Worm (Caenorhabditis elegans) whole organism, early embryonic: ENCODE measurements around the gene K01A12.3.

Source experiments
- F13C5.2 ChIP-seq: sonication (generic microtip); optimal IDR thresholded peaks from 2 replicates; lab custom pipeline; 2017; ENCODE audit warnings: mild to moderate bottlenecking, missing genetic modification characterization, inconsistent platforms, missing compliant biosample characterization
- ceh-13 ChIP-seq: fragments of 200-800 bp; sonication (Bioruptor generic); optimal IDR thresholded peaks from 2 replicates; lab custom pipeline; 2018; ENCODE audit warnings: mild to moderate bottlenecking, missing genetic modification characterization, missing compliant biosample characterization
- ets-7 ChIP-seq: sonication (generic microtip); optimal IDR thresholded peaks from 2 replicates; lab custom pipeline; 2016; ENCODE audit warnings: missing genotype, missing genetic modification characterization, missing compliant biosample characterization
- hnd-1 ChIP-seq: sonication (generic microtip); optimal IDR thresholded peaks from 2 replicates; lab custom pipeline; 2016; ENCODE audit warnings: missing genetic modification characterization, missing compliant biosample characterization
- tbx-11 ChIP-seq: fragments of 200-800 bp; sonication (Bioruptor generic); IDR thresholded peaks from 2 replicates; pipeline ENCODE4 v1.3.6; 2022; ENCODE audit warnings: missing genetic modification characterization, missing compliant biosample characterization

DNA sequence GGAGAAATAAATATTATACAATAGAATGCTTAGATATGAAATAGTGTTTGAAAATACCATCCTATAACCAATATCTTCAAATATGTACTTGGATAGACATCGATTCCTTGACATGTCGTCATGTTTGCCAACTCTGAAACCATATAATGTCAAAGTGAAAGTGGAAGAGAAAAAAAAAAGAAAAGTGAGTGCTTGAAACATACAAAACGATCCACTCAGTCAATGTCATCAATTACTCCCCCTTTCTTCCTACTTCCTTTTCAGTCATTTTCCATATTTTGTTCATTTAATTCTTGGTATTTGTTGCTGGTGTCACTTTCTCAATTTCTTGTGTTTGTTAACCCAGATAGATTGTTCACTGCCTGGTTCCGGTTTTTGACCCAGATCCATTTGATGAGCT is 44.8 kb downstream of the K01A12.3 start, which contains the start of gene F18E9.4:
- TF ChIP-seq ets-7 (tag; lab: Kevin White, UChicago): no peak
- no peak for TF ChIP-seq tbx-11 (GFP tag; lab: Robert Waterston, UW)
- no peak for TF ChIP-seq hnd-1 (tag; lab: Kevin White, UChicago)
- no peak for TF ChIP-seq F13C5.2
- TF ChIP-seq ceh-13 (GFP tag; lab: Kevin White, UChicago): no peak
